Worm (Caenorhabditis elegans) whole organism, late embryonic: ENCODE results near the gene emb-8.

Experiments used
- T23F11.4 ChIP-seq: fragments of 200-800 bp; sonication (Bioruptor generic); optimal IDR thresholded peaks from 2 replicates; lab custom pipeline; 2018; ENCODE audit warnings: mild to moderate bottlenecking, missing genetic modification characterization, missing compliant biosample characterization
- ahr-1 ChIP-seq: sonication (generic microtip); optimal IDR thresholded peaks from 2 replicates; lab custom pipeline; 2016; ENCODE audit warnings: missing genetic modification characterization, missing compliant biosample characterization
- ama-1 ChIP-seq: fragments of 150-350 bp; optimal IDR thresholded peaks from 2 replicates; lab custom pipeline; 2014
- ceh-14 ChIP-seq: sonication (generic microtip); optimal IDR thresholded peaks from 2 replicates; lab custom pipeline; 2016; ENCODE audit warnings: missing genotype, missing genetic modification characterization, missing compliant biosample characterization
- ceh-18 ChIP-seq: sonication (generic microtip); optimal IDR thresholded peaks from 2 replicates; lab custom pipeline; 2016; ENCODE audit warnings: missing genetic modification characterization, missing compliant biosample characterization
- ceh-19 ChIP-seq: fragments of 200-800 bp; sonication (Bioruptor generic); optimal IDR thresholded peaks from 2 replicates; lab custom pipeline; 2018; ENCODE audit warnings: mild to moderate bottlenecking, missing genetic modification characterization, missing compliant biosample characterization
- ceh-22 ChIP-seq: sonication (generic microtip); optimal IDR thresholded peaks from 2 replicates; lab custom pipeline; 2017; ENCODE audit warnings: missing biosample characterization, missing genetic modification characterization
- ceh-31 ChIP-seq: sonication (generic microtip); optimal IDR thresholded peaks from 2 replicates; lab custom pipeline; 2016; ENCODE audit warnings: missing genetic modification characterization, missing compliant biosample characterization
- ceh-34 ChIP-seq: sonication (generic microtip); optimal IDR thresholded peaks from 2 replicates; lab custom pipeline; 2016; ENCODE audit warnings: mild to moderate bottlenecking, missing genetic modification characterization, missing compliant biosample characterization
- ceh-45 ChIP-seq: fragments of 200-800 bp; sonication (Bioruptor generic); IDR thresholded peaks from 2 replicates; pipeline ENCODE4 v1.3.6; 2022; ENCODE audit warnings: missing genetic modification reagents, missing genetic modification characterization, missing compliant biosample characterization
- ceh-9 ChIP-seq: sonication (generic microtip); optimal IDR thresholded peaks from 2 replicates; lab custom pipeline; 2016; ENCODE audit warnings: mild to moderate bottlenecking, missing genetic modification characterization, inconsistent platforms, missing compliant biosample characterization
- che-1 ChIP-seq: sonication (generic microtip); optimal IDR thresholded peaks from 2 replicates; lab custom pipeline; 2016; ENCODE audit warnings: mild to moderate bottlenecking, missing genetic modification characterization, missing compliant biosample characterization
- dmd-4 ChIP-seq: sonication (generic microtip); optimal IDR thresholded peaks from 2 replicates; lab custom pipeline; 2016; ENCODE audit warnings: borderline replicate concordance, missing genetic modification characterization, missing compliant biosample characterization
- elt-4 ChIP-seq: sonication (generic microtip); optimal IDR thresholded peaks from 2 replicates; lab custom pipeline; 2016; ENCODE audit warnings: missing genetic modification characterization, missing compliant biosample characterization
- ets-4 ChIP-seq: sonication (generic microtip); optimal IDR thresholded peaks from 2 replicates; lab custom pipeline; 2016; ENCODE audit warnings: missing genetic modification characterization, missing compliant biosample characterization
- fax-1 ChIP-seq: sonication (generic microtip); optimal IDR thresholded peaks from 2 replicates; lab custom pipeline; 2016; ENCODE audit warnings: missing genotype, missing genetic modification characterization, missing compliant biosample characterization
- fkh-10 ChIP-seq: fragments of 150-350 bp; optimal IDR thresholded peaks from 2 replicates; lab custom pipeline; 2014; ENCODE audit warnings: missing biosample characterization, missing genetic modification reagents, missing genetic modification characterization
- fkh-6 ChIP-seq: sonication (generic microtip); optimal IDR thresholded peaks from 2 replicates; lab custom pipeline; 2016; ENCODE audit warnings: missing genetic modification characterization, missing compliant biosample characterization
- gmeb-2 ChIP-seq: sonication (generic microtip); optimal IDR thresholded peaks from 2 replicates; lab custom pipeline; 2016; ENCODE audit warnings: missing genetic modification characterization, inconsistent platforms, missing compliant biosample characterization
- lin-11 ChIP-seq: fragments of 200-800 bp; sonication (Bioruptor generic); optimal IDR thresholded peaks from 2 replicates; lab custom pipeline; 2018; ENCODE audit warnings: mild to moderate bottlenecking, missing genetic modification characterization, missing compliant biosample characterization
- nfya-1 ChIP-seq: sonication (generic microtip); optimal IDR thresholded peaks from 2 replicates; lab custom pipeline; 2017; ENCODE audit warnings: missing genetic modification characterization, mild to moderate bottlenecking, missing compliant biosample characterization, antibody characterized with exemption, moderate library complexity
- nhr-232 ChIP-seq: sonication (generic microtip); optimal IDR thresholded peaks from 2 replicates; lab custom pipeline; 2016; ENCODE audit warnings: missing genetic modification characterization, missing compliant biosample characterization
- npax-4 ChIP-seq: sonication (generic microtip); optimal IDR thresholded peaks from 2 replicates; lab custom pipeline; 2016; ENCODE audit warnings: missing genetic modification characterization, missing compliant biosample characterization
- pag-3 ChIP-seq: sonication (generic microtip); optimal IDR thresholded peaks from 2 replicates; lab custom pipeline; 2016; ENCODE audit warnings: missing compliant biosample characterization, missing genetic modification characterization, borderline replicate concordance
- pha-4 ChIP-seq: fragments of 150-350 bp; optimal IDR thresholded peaks from 2 replicates; lab custom pipeline; 2018; ENCODE audit warnings: missing biosample characterization, missing genetic modification reagents, missing genetic modification characterization
- ref-2 ChIP-seq: sonication (generic microtip); optimal IDR thresholded peaks from 2 replicates; lab custom pipeline; 2016; ENCODE audit warnings: missing genetic modification characterization, missing compliant biosample characterization
- rnt-1 ChIP-seq: sonication (generic microtip); optimal IDR thresholded peaks from 2 replicates; lab custom pipeline; 2016; ENCODE audit warnings: missing genetic modification characterization, missing compliant biosample characterization
- sox-2 ChIP-seq: fragments of 200-800 bp; sonication (Bioruptor generic); IDR thresholded peaks from 2 replicates; pipeline ENCODE4 v1.3.6; 2022; ENCODE audit warnings: missing genetic modification reagents, missing genetic modification characterization, missing compliant biosample characterization
- syd-9 ChIP-seq: sonication (generic microtip); optimal IDR thresholded peaks from 2 replicates; lab custom pipeline; 2016; ENCODE audit warnings: mild to moderate bottlenecking, missing genetic modification characterization, moderate library complexity, missing compliant biosample characterization
- tbx-7 ChIP-seq: sonication (generic microtip); optimal IDR thresholded peaks from 2 replicates; lab custom pipeline; 2016; ENCODE audit warnings: missing genotype, missing genetic modification characterization, missing compliant biosample characterization
- ttx-3 ChIP-seq: sonication (generic microtip); optimal IDR thresholded peaks from 2 replicates; lab custom pipeline; 2016; ENCODE audit warnings: missing genetic modification reagents, missing genetic modification characterization, missing compliant biosample characterization
- unc-42 ChIP-seq: sonication (generic microtip); optimal IDR thresholded peaks from 2 replicates; lab custom pipeline; 2016; ENCODE audit warnings: missing genotype, missing genetic modification characterization, missing compliant biosample characterization
- unc-55 ChIP-seq: sonication (generic microtip); optimal IDR thresholded peaks from 2 replicates; lab custom pipeline; 2017; ENCODE audit warnings: missing biosample characterization, missing genetic modification reagents, missing genetic modification characterization
- ztf-16 ChIP-seq: sonication (generic microtip); optimal IDR thresholded peaks from 2 replicates; lab custom pipeline; 2017; ENCODE audit warnings: missing genetic modification characterization, missing compliant biosample characterization

emb-8 gene

DNA sequence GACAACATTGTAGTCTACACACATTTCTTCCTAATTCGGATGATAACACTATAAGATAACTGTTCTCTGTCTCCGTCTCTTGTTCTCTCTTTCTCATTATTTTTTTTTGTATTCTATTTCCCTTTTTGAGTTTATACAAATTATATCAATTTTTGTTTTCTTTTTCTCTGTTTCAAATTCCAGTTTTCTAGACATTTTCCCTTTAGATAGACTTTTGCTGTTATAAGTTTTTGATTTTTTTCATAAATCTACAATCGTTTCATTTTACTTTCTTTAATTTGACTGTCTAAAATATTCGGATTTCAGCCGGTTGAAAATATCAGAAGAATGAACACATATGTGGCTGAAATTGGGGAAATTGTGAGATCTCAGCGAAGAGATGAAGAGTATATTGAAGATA lies 36.6 kb upstream of the emb-8 start, which contains the start of gene prx-10:
TSS of gene prx-10 (plus strand) at position 301 of the 400 bp plus-strand sequence.
- TF ChIP-seq ceh-14 (tag; lab: Kevin White, UChicago) (no peak), ref-2 (no peak), ceh-22 (tag; lab: Kevin White, UChicago) (no peak), ets-4 (tag; lab: Kevin White, UChicago) (no peak), che-1 (tag; lab: Kevin White, UChicago) (no peak), fax-1 (no peak), pha-4 (tag; lab: Kevin White, UChicago) (no peak), fkh-10 (no peak), ceh-34 (tag; lab: Kevin White, UChicago) (no peak), ama-1 (lab: Kevin White, UChicago) (no peak)
- TF ChIP-seq, all 69 proteins: peak for 0

DNA sequence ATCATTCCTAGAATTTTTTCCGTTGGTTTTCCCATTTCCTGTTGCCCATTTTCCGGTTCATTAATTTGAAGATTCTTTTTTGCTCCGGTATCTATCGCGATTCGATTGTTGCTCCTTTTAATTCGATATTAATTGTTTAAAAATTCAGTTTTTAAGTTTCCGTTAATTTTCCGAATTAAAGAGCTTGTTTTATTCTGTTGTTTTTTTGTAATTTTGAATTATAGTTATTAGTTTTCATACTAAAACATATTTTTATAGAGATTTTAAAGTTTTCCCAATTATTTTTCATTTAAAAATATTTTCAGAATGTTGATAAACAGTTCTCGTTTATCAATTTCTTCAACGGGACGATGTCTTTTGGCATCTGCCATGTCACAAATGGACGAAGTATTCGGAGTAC lies 34.8 kb upstream of the emb-8 start, which contains the start of gene mrps-26:
TSS of gene mrps-26 (plus strand) at position 301 of the 400 bp plus-strand sequence.
- TF ChIP-seq lin-11 (no peak), che-1 (tag; lab: Kevin White, UChicago) (no peak), unc-42 (tag; lab: Kevin White, UChicago) (no peak), npax-4 (tag; lab: Kevin White, UChicago) (no peak), nhr-232 (tag; lab: Kevin White, UChicago) (no peak), T23F11.4 (GFP tag; lab: Kevin White, UChicago) (no peak), ama-1 (lab: Kevin White, UChicago) (no peak), nfya-1 (tag; lab: Kevin White, UChicago) (no peak)

DNA sequence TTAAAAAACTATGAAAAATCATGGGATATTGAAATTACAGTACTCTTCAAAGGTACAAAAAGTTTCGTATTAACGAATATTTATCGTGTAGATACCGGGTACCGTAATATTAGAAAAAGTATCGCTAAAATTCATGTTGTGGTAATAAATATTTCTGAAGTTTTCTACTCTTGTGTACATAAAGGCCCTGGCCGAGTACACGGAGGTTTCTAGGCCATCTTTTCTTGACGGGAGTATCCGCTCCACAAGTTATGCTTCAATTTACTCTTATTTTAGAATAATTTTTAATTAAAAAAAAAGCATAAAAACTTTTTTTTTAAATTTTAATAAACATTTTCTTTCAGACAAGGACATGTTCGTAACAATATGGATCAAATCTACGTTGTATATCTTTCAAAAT lies 33.7 kb upstream of the emb-8 start:
- no peak for TF ChIP-seq unc-55 (GFP tag; lab: Kevin White, UChicago)
- no peak for TF ChIP-seq ahr-1 (tag; lab: Kevin White, UChicago)
- TF ChIP-seq ceh-31 (tag; lab: Kevin White, UChicago), result no peak
- no peak for TF ChIP-seq syd-9 (tag; lab: Kevin White, UChicago)
- no peak for TF ChIP-seq pag-3 (tag; lab: Kevin White, UChicago)
- TF ChIP-seq ceh-18, result no peak
- TF ChIP-seq rnt-1 (tag; lab: Kevin White, UChicago), result no peak
- TF ChIP-seq fkh-6 (tag; lab: Kevin White, UChicago), result no peak
- no peak for TF ChIP-seq ceh-19 (GFP tag; lab: Kevin White, UChicago)
- TF ChIP-seq ceh-45, result no peak
- no peak for TF ChIP-seq sox-2 (GFP tag; lab: Robert Waterston, UW)
- no peak for TF ChIP-seq ztf-16 (tag; lab: Kevin White, UChicago)
- TF ChIP-seq elt-4 (tag; lab: Kevin White, UChicago), result no peak
- TF ChIP-seq dmd-4 (tag; lab: Kevin White, UChicago), result no peak
- no peak for TF ChIP-seq ref-2
- no peak for TF ChIP-seq gmeb-2 (tag; lab: Kevin White, UChicago)
- TF ChIP-seq ttx-3, result no peak

DNA sequence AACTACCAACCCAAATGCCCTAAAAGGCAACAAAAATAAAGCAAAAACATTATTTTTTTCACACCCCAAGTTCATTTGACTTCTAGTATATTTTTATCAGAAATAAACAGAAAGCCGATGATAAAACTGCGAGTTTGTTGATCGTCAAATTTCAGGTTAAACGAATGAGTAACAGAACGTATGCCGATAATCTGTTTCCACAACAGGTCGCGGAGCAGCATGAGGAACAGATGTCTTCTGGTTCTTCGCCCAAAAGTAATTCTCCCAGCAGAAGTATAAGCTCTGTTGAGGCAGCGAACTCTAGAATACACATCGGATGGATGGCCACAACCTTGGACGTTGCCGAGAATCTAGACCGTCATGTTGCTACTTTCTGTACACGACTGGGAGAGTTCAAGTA lies 30.9 kb upstream of the emb-8 start, which contains the start of gene prmt-5:
TSS of gene prmt-5 (plus strand) at position 141 of the 400 bp plus-strand sequence.
- TF ChIP-seq tbx-7 (tag; lab: Kevin White, UChicago) (no peak), lin-11 (no peak)

DNA sequence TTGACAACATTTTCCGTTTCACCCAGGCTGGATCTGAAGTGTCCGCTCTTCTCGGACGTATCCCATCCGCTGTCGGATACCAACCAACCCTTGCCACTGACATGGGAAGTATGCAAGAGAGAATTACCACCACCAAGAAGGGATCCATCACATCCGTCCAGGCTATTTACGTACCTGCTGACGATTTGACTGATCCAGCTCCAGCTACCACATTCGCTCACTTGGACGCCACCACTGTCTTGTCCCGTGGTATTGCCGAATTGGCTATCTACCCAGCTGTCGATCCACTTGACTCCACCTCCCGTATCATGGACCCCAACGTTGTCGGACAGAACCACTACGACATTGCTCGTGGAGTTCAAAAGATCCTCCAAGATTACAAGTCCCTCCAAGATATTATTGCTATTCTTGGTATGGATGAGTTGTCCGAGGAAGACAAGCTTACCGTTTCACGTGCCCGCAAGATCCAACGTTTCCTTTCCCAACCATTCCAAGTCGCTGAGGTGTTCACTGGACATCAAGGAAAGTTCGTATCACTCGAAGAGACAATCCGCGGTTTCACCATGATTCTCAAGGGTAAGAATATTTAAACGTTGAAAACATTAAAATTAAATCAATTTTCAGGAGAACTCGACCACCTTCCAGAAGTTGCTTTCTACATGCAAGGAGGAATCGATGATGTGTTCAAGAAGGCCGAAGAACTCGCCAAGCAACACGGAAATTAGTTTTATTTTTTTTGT lies 30.2 kb upstream of the emb-8 start:
- TF ChIP-seq ceh-9 (tag; lab: Kevin White, UChicago) (no peak), npax-4 (tag; lab: Kevin White, UChicago) (no peak)
